Fruit fly (Drosophila melanogaster) whole organism, embryonic: Measurements from ENCODE around the gene CG8112.

Experiments used
- Blimp-1 ChIP-seq: fragments of 200-800 bp; sonication (Bioruptor generic); optimal IDR thresholded peaks from 3 replicates; lab custom pipeline; 2018; ENCODE audit warnings: missing biosample characterization, missing genetic modification characterization, mild to moderate bottlenecking, moderate library complexity, missing genetic modification reagents
- CG11695 ChIP-seq: fragments of 200-800 bp; sonication (Bioruptor generic); IDR thresholded peaks from 3 replicates; pipeline ENCODE4 v1.3.6; 2022; ENCODE audit warnings: missing biosample characterization, missing genetic modification characterization
- CG11696 ChIP-seq: fragments of 200-800 bp; sonication (Bioruptor generic); IDR thresholded peaks from 2 replicates; pipeline ENCODE4 v1.3.6; 2022; ENCODE audit warnings: missing biosample characterization, missing genetic modification characterization
- CG12104 ChIP-seq: fragments of 200-800 bp; sonication (Bioruptor generic); optimal IDR thresholded peaks from 3 replicates; lab custom pipeline; 2016; ENCODE audit warnings: missing biosample characterization, missing genetic modification characterization
- CG14050 ChIP-seq: fragments of 200-800 bp; sonication (Bioruptor generic); IDR thresholded peaks from 3 replicates; pipeline ENCODE4 v1.3.6; 2022; ENCODE audit warnings: missing biosample characterization, missing genetic modification characterization
- CG14441 ChIP-seq: fragments of 200-800 bp; sonication (Bioruptor generic); IDR thresholded peaks from 2 replicates; pipeline ENCODE4 v1.3.6; 2022; ENCODE audit warnings: missing biosample characterization, missing genetic modification characterization
- CG14860 ChIP-seq: fragments of 200-800 bp; sonication (Bioruptor generic); IDR thresholded peaks from 3 replicates; pipeline ENCODE4 v1.3.6; 2022; ENCODE audit warnings: missing biosample characterization, missing genetic modification characterization; ENCODE audit not compliant: partially characterized antibody
- CG15601 ChIP-seq: fragments of 200-800 bp; sonication (Bioruptor generic); optimal IDR thresholded peaks from 3 replicates; lab custom pipeline; 2019; ENCODE audit warnings: missing biosample characterization, mild to moderate bottlenecking, missing genetic modification characterization, moderate library complexity
- CG16779 ChIP-seq: fragments of 200-800 bp; sonication (Bioruptor generic); IDR thresholded peaks from 2 replicates; pipeline ENCODE4 v1.3.6; 2022; ENCODE audit warnings: missing biosample characterization, missing genetic modification characterization
- CG16813 ChIP-seq: fragments of 200-800 bp; sonication (Bioruptor generic); IDR thresholded peaks from 3 replicates; pipeline ENCODE4 v1.3.6; 2022; ENCODE audit warnings: missing biosample characterization, missing genetic modification characterization; ENCODE audit not compliant: partially characterized antibody
- CG17186 ChIP-seq: fragments of 200-800 bp; sonication (Bioruptor generic); optimal IDR thresholded peaks from 3 replicates; lab custom pipeline; 2017; ENCODE audit warnings: missing biosample characterization, missing genetic modification reagents, missing genetic modification characterization
- CG17829 ChIP-seq: fragments of 200-800 bp; optimal IDR thresholded peaks from 2 replicates; lab custom pipeline; 2019; ENCODE audit warnings: missing biosample characterization, mild to moderate bottlenecking, missing genetic modification characterization, moderate library complexity
- CG18262 ChIP-seq: fragments of 200-800 bp; optimal IDR thresholded peaks from 3 replicates; lab custom pipeline; 2019; ENCODE audit warnings: missing biosample characterization, mild to moderate bottlenecking, missing genetic modification characterization, moderate library complexity
- CG2199 ChIP-seq: fragments of 200-800 bp; sonication (Bioruptor generic); IDR thresholded peaks from 3 replicates; pipeline ENCODE4 v1.3.6; 2022; ENCODE audit warnings: missing biosample characterization, missing genetic modification characterization
- CG32767 ChIP-seq: fragments of 200-800 bp; sonication (Bioruptor generic); IDR thresholded peaks from 2 replicates; pipeline ENCODE4 v1.3.6; 2022; ENCODE audit warnings: missing biosample characterization, missing genetic modification characterization
- CG4282 ChIP-seq: fragments of 200-800 bp; sonication (Bioruptor generic); optimal IDR thresholded peaks from 2 replicates; lab custom pipeline; 2016; ENCODE audit warnings: missing biosample characterization, missing genetic modification characterization
- CG6254 ChIP-seq: fragments of 200-800 bp; sonication (Bioruptor generic); optimal IDR thresholded peaks from 3 replicates; lab custom pipeline; 2017; ENCODE audit warnings: mild to moderate bottlenecking, missing biosample characterization, missing genetic modification reagents, missing genetic modification characterization
- CG6689 ChIP-seq: fragments of 200-800 bp; sonication (Bioruptor generic); IDR thresholded peaks from 2 replicates; pipeline ENCODE4 v1.3.6; 2022; ENCODE audit warnings: missing biosample characterization, missing genetic modification characterization
- CG6765 ChIP-seq: fragments of 200-800 bp; sonication (Bioruptor generic); optimal IDR thresholded peaks from 3 replicates; lab custom pipeline; 2017; ENCODE audit warnings: missing biosample characterization, mild to moderate bottlenecking, missing genetic modification characterization
- CG7786 ChIP-seq: fragments of 200-800 bp; sonication (Bioruptor generic); optimal IDR thresholded peaks from 2 replicates; lab custom pipeline; 2016; ENCODE audit warnings: missing biosample characterization, missing genetic modification characterization
- CG8388 ChIP-seq: fragments of 200-800 bp; sonication (Bioruptor generic); optimal IDR thresholded peaks from 2 replicates; lab custom pipeline; 2019; ENCODE audit warnings: missing biosample characterization, mild to moderate bottlenecking, missing genetic modification characterization, moderate library complexity
- D19B ChIP-seq: fragments of 200-800 bp; sonication (Bioruptor generic); optimal IDR thresholded peaks from 2 replicates; lab custom pipeline; 2017; ENCODE audit warnings: missing biosample characterization, mild to moderate bottlenecking, missing genetic modification characterization
- Dbx ChIP-seq: fragments of 200-800 bp; sonication (Bioruptor generic); IDR thresholded peaks from 3 replicates; pipeline ENCODE4 v1.3.6; 2022; ENCODE audit warnings: missing biosample characterization, missing genetic modification characterization
- Deaf1 ChIP-seq: fragments of 200-800 bp; optimal IDR thresholded peaks from 3 replicates; lab custom pipeline; 2019; ENCODE audit warnings: missing biosample characterization, mild to moderate bottlenecking, missing genetic modification characterization, moderate library complexity
- Ets65A ChIP-seq: fragments of 200-800 bp; sonication (Bioruptor generic); peaks from one replicate; lab custom pipeline; 2016; ENCODE audit warnings: missing biosample characterization, missing genetic modification characterization
- Fer3 ChIP-seq: fragments of 200-800 bp; sonication (Bioruptor generic); optimal IDR thresholded peaks from 2 replicates; lab custom pipeline; 2018; ENCODE audit warnings: missing biosample characterization, mild to moderate bottlenecking, missing genetic modification characterization, moderate library complexity
- HLH3B ChIP-seq: fragments of 200-800 bp; sonication (Bioruptor generic); IDR thresholded peaks from 2 replicates; pipeline ENCODE4 v1.3.6; 2022; ENCODE audit warnings: missing biosample characterization, missing genetic modification characterization
- HLH54F ChIP-seq: fragments of 200-800 bp; sonication (Bioruptor generic); optimal IDR thresholded peaks from 3 replicates; lab custom pipeline; 2016; ENCODE audit warnings: missing biosample characterization, missing genetic modification characterization
- HLHmδ ChIP-seq: fragments of 200-800 bp; sonication (Bioruptor generic); optimal IDR thresholded peaks from 2 replicates; lab custom pipeline; 2018; ENCODE audit warnings: missing biosample characterization, mild to moderate bottlenecking, missing genetic modification characterization, moderate library complexity
- Mad ChIP-seq: fragments of 200-800 bp; sonication (Bioruptor generic); optimal IDR thresholded peaks from 2 replicates; lab custom pipeline; 2016; ENCODE audit warnings: missing biosample characterization, missing genetic modification characterization
- Six4 ChIP-seq: fragments of 200-800 bp; sonication (Bioruptor generic); optimal IDR thresholded peaks from 2 replicates; lab custom pipeline; 2016; ENCODE audit warnings: missing biosample characterization, missing genetic modification characterization
- Sox102F ChIP-seq: fragments of 200-800 bp; sonication (Bioruptor generic); optimal IDR thresholded peaks from 2 replicates; lab custom pipeline; 2018; ENCODE audit warnings: missing biosample characterization, mild to moderate bottlenecking, missing genetic modification characterization, moderate library complexity
- Spps ChIP-seq: fragments of 200-800 bp; sonication (Bioruptor generic); optimal IDR thresholded peaks from 2 replicates; lab custom pipeline; 2018; ENCODE audit warnings: missing biosample characterization, mild to moderate bottlenecking, missing genetic modification characterization
- ac ChIP-seq: fragments of 200-800 bp; sonication (Bioruptor generic); optimal IDR thresholded peaks from 3 replicates; lab custom pipeline; 2017; ENCODE audit warnings: missing biosample characterization, mild to moderate bottlenecking, missing genetic modification characterization
- al ChIP-seq: fragments of 200-800 bp; sonication (Bioruptor generic); IDR thresholded peaks from 2 replicates; pipeline ENCODE4 v1.3.6; 2022; ENCODE audit warnings: missing biosample characterization, missing genetic modification characterization
- btn ChIP-seq: fragments of 200-800 bp; sonication (Bioruptor generic); optimal IDR thresholded peaks from 2 replicates; lab custom pipeline; 2016; ENCODE audit warnings: missing biosample characterization, missing genetic modification characterization
- cato ChIP-seq: fragments of 200-800 bp; sonication (Bioruptor generic); optimal IDR thresholded peaks from 2 replicates; lab custom pipeline; 2016; ENCODE audit warnings: missing biosample characterization, missing genetic modification characterization, borderline replicate concordance
- corto ChIP-seq: fragments of 200-800 bp; sonication (Bioruptor generic); optimal IDR thresholded peaks from 2 replicates; lab custom pipeline; 2016; ENCODE audit warnings: missing biosample characterization, mild to moderate bottlenecking, missing genetic modification characterization, moderate library complexity
- ewg ChIP-seq: fragments of 200-800 bp; sonication (Bioruptor generic); optimal IDR thresholded peaks from 3 replicates; lab custom pipeline; 2017; ENCODE audit warnings: mild to moderate bottlenecking, missing biosample characterization, missing genetic modification reagents, missing genetic modification characterization
- eyg ChIP-seq: fragments of 200-800 bp; sonication (Bioruptor generic); optimal IDR thresholded peaks from 3 replicates; lab custom pipeline; 2016; ENCODE audit warnings: missing biosample characterization, missing genetic modification characterization
- insv ChIP-seq, 2 experiments: fragments of 200-800 bp; sonication (Bioruptor generic); optimal IDR thresholded peaks; 3 replicates each; lab custom pipeline; 2016 to 2018; ENCODE audit warnings: missing biosample characterization in 2 of 2, missing genetic modification characterization in 2 of 2
- nau ChIP-seq: fragments of 200-800 bp; sonication (Bioruptor generic); optimal IDR thresholded peaks from 3 replicates; lab custom pipeline; 2017; ENCODE audit warnings: missing biosample characterization, mild to moderate bottlenecking, missing genetic modification characterization, missing genetic modification reagents
- nerfin-1 ChIP-seq: fragments of 200-800 bp; sonication (Bioruptor generic); optimal IDR thresholded peaks from 3 replicates; lab custom pipeline; 2019; ENCODE audit warnings: missing biosample characterization, mild to moderate bottlenecking, missing genetic modification characterization, moderate library complexity
- odd ChIP-seq: fragments of 200-800 bp; sonication (Bioruptor generic); optimal IDR thresholded peaks from 2 replicates; lab custom pipeline; 2017; ENCODE audit warnings: missing biosample characterization, mild to moderate bottlenecking, missing genetic modification characterization
- row ChIP-seq: fragments of 200-800 bp; sonication (Bioruptor generic); IDR thresholded peaks from 3 replicates; pipeline ENCODE4 v1.3.6; 2022; ENCODE audit warnings: missing biosample characterization, missing genetic modification characterization
- salm ChIP-seq: fragments of 200-800 bp; sonication (Bioruptor generic); optimal IDR thresholded peaks from 2 replicates; lab custom pipeline; 2018; ENCODE audit warnings: missing biosample characterization, mild to moderate bottlenecking, missing genetic modification characterization
- sens-2 ChIP-seq: fragments of 200-800 bp; sonication (Bioruptor generic); IDR thresholded peaks from 2 replicates; pipeline ENCODE4 v1.3.6; 2022; ENCODE audit warnings: missing biosample characterization, missing genetic modification characterization
- sisA ChIP-seq: fragments of 200-800 bp; sonication (Bioruptor generic); IDR thresholded peaks from 2 replicates; pipeline ENCODE4 v1.3.6; 2022; ENCODE audit warnings: missing biosample characterization, missing genetic modification characterization
- usp ChIP-seq: fragments of >200 bp; optimal IDR thresholded peaks from 2 replicates; lab custom pipeline; 2017; ENCODE audit warnings: missing biosample characterization, missing genetic modification characterization
- wek ChIP-seq: fragments of 200-800 bp; sonication (Bioruptor generic); optimal IDR thresholded peaks from 3 replicates; lab custom pipeline; 2018; ENCODE audit warnings: missing biosample characterization, mild to moderate bottlenecking, missing genetic modification characterization, moderate library complexity
- yki ChIP-seq: fragments of >200 bp; optimal IDR thresholded peaks from 3 replicates; lab custom pipeline; 2018
- z ChIP-seq: fragments of 200-800 bp; sonication (Bioruptor generic); IDR thresholded peaks from 3 replicates; pipeline ENCODE4 v1.3.6; 2022; ENCODE audit warnings: missing biosample characterization, missing genetic modification characterization
- zen2 ChIP-seq: fragments of 200-800 bp; sonication (Bioruptor generic); IDR thresholded peaks from 3 replicates; pipeline ENCODE4 v1.3.6; 2022; ENCODE audit warnings: missing biosample characterization, missing genetic modification characterization; ENCODE audit not compliant: partially characterized antibody

Gene CG8112

dm6 chr3R:8712722-8713131 is at the start of gene CG8112 (continued):
- TF ChIP-seq sens-2 (GFP tag; lab: Robert Waterston, UW) (no peak), HLH54F (no peak), nerfin-1 (tag; lab: Kevin White, UChicago) (no peak), CG15601 (tag; lab: Kevin White, UChicago) (no peak), sisA (GFP tag; lab: Robert Waterston, UW) (no peak), Fer3 (tag; lab: Kevin White, UChicago) (peak; percentile 30), CG32767 (GFP tag; lab: Robert Waterston, UW) (no peak), Ets65A (GFP tag; lab: Kevin White, UChicago) (no peak), CG11696 (GFP tag; lab: Robert Waterston, UW) (no peak), ewg (GFP tag; lab: Kevin White, UChicago) (no peak), HLH3B (GFP tag; lab: Robert Waterston, UW) (no peak), al (GFP tag; lab: Robert Waterston, UW) (no peak), Six4 (GFP tag; lab: Kevin White, UChicago) (no peak), CG17829 (tag; lab: Kevin White, UChicago) (peak; percentile 21), Sox102F (GFP tag; lab: Kevin White, UChicago) (peak; percentile 33), CG16813 (GFP tag; lab: Robert Waterston, UW) (no peak), HLHmδ (no peak), cato (GFP tag; lab: Kevin White, UChicago) (no peak), wek (GFP tag; lab: Kevin White, UChicago) (no peak), Spps (no peak), CG11695 (GFP tag; lab: Robert Waterston, UW) (no peak), corto (no peak), CG14441 (GFP tag; lab: Robert Waterston, UW) (no peak), CG8388 (GFP tag; lab: Kevin White, UChicago) (peak; percentile 14), usp (GFP tag; lab: Kevin White, UChicago) (no peak), odd (GFP tag; lab: Kevin White, UChicago) (peak; percentile 45), D19B (GFP tag; lab: Kevin White, UChicago) (no peak), CG16779 (GFP tag; lab: Robert Waterston, UW) (no peak), CG2199 (GFP tag; lab: Robert Waterston, UW) (no peak), Deaf1 (tag; lab: Kevin White, UChicago) (no peak), eyg (no peak), zen2 (GFP tag; lab: Robert Waterston, UW) (no peak), row (GFP tag; lab: Robert Waterston, UW) (peak; percentile 50; the same call in 2 of the 3 replicates), CG6254 (no peak), CG6689 (GFP tag; lab: Robert Waterston, UW) (no peak), CG7786 (no peak), CG14050 (GFP tag; lab: Robert Waterston, UW) (no peak), yki (lab: Kevin White, UChicago) (no peak), Dbx (GFP tag; lab: Robert Waterston, UW) (no peak), CG6765 (GFP tag; lab: Kevin White, UChicago) (no peak), CG17186 (GFP tag; lab: Kevin White, UChicago) (no peak), btn (GFP tag; lab: Kevin White, UChicago) (no peak), CG14860 (GFP tag; lab: Robert Waterston, UW) (no peak), z (GFP tag; lab: Robert Waterston, UW) (no peak), salm (tag; lab: Kevin White, UChicago) (no peak), ac (GFP tag; lab: Kevin White, UChicago) (no peak), Blimp-1 (no peak), nau (no peak), CG4282 (GFP tag; lab: Kevin White, UChicago) (no peak), insv (GFP tag; optimal IDR thresholded peaks at IDR 0.05; lab: Kevin White, UChicago) (no peak), Mad (GFP tag; lab: Kevin White, UChicago) (no peak), CG12104 (GFP tag; lab: Kevin White, UChicago) (no peak), CG18262 (peak; percentile 57)
